Worm (Caenorhabditis elegans) whole organism, L1 larva: ENCODE measurements around the gene unc-9.

Source experiments
- dsc-1 ChIP-seq: sonication (generic microtip); optimal IDR thresholded peaks from 2 replicates; lab custom pipeline; 2016; ENCODE audit warnings: mild to moderate bottlenecking, missing genetic modification characterization, missing compliant biosample characterization
- efl-1 ChIP-seq, 4 experiments: fragments of 150-350 bp; optimal IDR thresholded peaks in 3 of 4; peaks in 1 of 4; 1 replicate in 1 of 4; 2 replicates in 3 of 4; lab custom pipeline; 2014; ENCODE audit warnings: missing biosample characterization in 2 of 4, missing genetic modification characterization in 2 of 4, missing genetic modification reagents in 2 of 4
- efl-3 ChIP-seq: fragments of 200-800 bp; sonication (Bioruptor generic); optimal IDR thresholded peaks from 2 replicates; lab custom pipeline; 2018; ENCODE audit warnings: mild to moderate bottlenecking, missing genetic modification characterization, missing compliant biosample characterization
- fos-1 ChIP-seq: fragments of 150-350 bp; optimal IDR thresholded peaks from 2 replicates; lab custom pipeline; 2014; ENCODE audit warnings: missing biosample characterization, missing genetic modification characterization
- hlh-4 ChIP-seq: sonication (generic microtip); optimal IDR thresholded peaks from 2 replicates; lab custom pipeline; 2016; ENCODE audit warnings: mild to moderate bottlenecking, missing genetic modification characterization, missing compliant biosample characterization
- swsn-7 ChIP-seq: sonication (generic microtip); optimal IDR thresholded peaks from 2 replicates; lab custom pipeline; 2016; ENCODE audit warnings: missing genetic modification characterization, missing compliant biosample characterization
- ztf-11 ChIP-seq, 2 experiments: sonication (generic microtip); optimal IDR thresholded peaks; 2 replicates each; lab custom pipeline; 2016 to 2017; ENCODE audit warnings: missing genetic modification characterization in 2 of 2, missing biosample characterization in 1 of 2, missing compliant biosample characterization in 1 of 2
- ztf-4 ChIP-seq: fragments of 150-350 bp; optimal IDR thresholded peaks from 2 replicates; lab custom pipeline; 2014; ENCODE audit warnings: missing biosample characterization, missing genetic modification characterization

Gene unc-9

DNA sequence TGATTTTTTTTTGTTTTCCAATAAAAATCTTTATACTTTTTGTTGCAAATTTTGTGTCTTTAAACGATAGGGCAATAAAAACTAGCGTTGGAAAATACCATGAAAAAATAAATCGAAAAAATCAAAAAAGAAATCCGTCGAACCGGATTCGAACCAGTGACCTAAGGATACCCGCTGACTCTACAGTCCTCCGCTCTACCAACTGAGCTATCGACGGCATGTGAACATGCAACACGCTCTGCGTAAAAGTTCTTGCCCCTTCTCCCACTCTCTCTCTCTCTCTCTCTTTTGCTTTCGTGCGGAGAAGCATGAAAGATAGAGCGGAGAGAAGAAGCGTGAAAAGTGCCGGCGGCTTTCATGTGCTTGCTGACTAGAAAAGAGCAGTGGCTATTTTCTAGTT is 63.0 kb downstream of the unc-9 start (continued):
- peak; percentile 79 for TF ChIP-seq dsc-1 (tag; lab: Kevin White, UChicago)
- no peak for TF ChIP-seq ztf-11 (tag; optimal IDR thresholded peaks at IDR 0.05; lab: Kevin White, UChicago)
- no peak for TF ChIP-seq ztf-4 (tag; lab: Kevin White, UChicago)
- TF ChIP-seq efl-1 (optimal IDR thresholded peaks at IDR 0.05; lab: Kevin White, UChicago) = peak in 1 of 2 experiments; percentile 1
- TF ChIP-seq efl-1 (GFP tag; optimal IDR thresholded peaks at IDR 0.05 in 1 of 2; lab: Kevin White, UChicago) = peak in 1 of 2 experiments; percentile 58
- no peak for TF ChIP-seq efl-3
- TF ChIP-seq fos-1 (tag; lab: Kevin White, UChicago) = peak; percentile 43
- TF ChIP-seq hlh-4 (tag; lab: Kevin White, UChicago) = no peak
- TF ChIP-seq swsn-7 (tag; lab: Kevin White, UChicago) = peak; percentile 61
